Fruit fly (Drosophila melanogaster): Measurements from ENCODE around the gene CG13318.

The CG13318 gene

DNA sequence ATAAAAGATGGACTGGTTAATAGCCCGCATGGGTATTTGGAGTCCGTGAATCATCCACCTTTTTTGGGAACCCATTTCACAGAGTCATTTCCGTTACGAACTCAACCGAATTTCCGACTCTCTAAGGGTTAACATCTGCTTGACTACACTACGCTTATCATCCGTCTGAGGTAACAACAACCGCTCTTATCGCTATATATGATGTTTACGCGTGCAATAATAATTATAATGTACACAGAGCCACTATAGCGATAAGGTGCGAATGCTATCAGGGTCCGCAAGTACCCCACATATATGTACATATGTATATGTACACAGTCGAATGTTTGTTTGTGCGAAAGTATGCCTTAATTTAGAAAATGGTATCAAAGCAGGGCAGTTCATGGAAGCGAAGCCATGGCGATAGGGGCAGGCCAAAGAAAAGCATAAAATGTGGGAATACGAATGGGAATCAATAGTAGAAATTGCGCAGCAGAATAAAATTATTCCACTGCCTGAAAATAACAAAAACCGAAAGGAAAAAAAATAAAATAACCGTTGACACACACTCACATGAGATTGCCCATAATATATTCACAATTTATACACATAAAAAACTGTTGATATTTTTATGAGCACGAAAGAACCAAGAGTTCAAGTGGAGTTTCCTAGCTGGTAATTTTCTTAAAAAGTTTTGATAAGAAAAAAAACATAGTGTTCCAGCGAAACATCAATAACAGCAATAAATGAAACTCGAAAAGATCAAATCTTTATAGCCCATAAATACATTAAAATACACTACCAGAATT is 38.1 kb upstream of the CG13318 start (continued):
- TF ChIP-seq CG10543 (GFP tag; optimal IDR thresholded peaks at IDR 0.05) = peak; percentile 98
- peak; percentile 57; the same call in 1 of the 2 replicates for TF ChIP-seq dati (GFP tag; IDR thresholded peaks at IDR 0.05)
- peak; percentile 62 for TF ChIP-seq CG9215 (GFP tag; IDR thresholded peaks at IDR 0.05)
- no peak for TF ChIP-seq Stat92E (GFP tag; optimal IDR thresholded peaks at IDR 0.05)
- peak; percentile 84 for TF ChIP-seq nom (GFP tag; optimal IDR thresholded peaks at IDR 0.05)
- peak; percentile 45 for TF ChIP-seq lilli (GFP tag; optimal IDR thresholded peaks at IDR 0.05)
- no peak; the same call in 1 of the 2 replicates for TF ChIP-seq ttk (GFP tag; IDR thresholded peaks at IDR 0.05)
- no peak for TF ChIP-seq CG3847 (GFP tag; IDR thresholded peaks at IDR 0.05)
- TF ChIP-seq CG12219 (GFP tag; optimal IDR thresholded peaks at IDR 0.05) = peak; percentile 90
- TF ChIP-seq Ets65A (GFP tag) = peak; percentile 74
- no peak for TF ChIP-seq gt (GFP tag; IDR thresholded peaks at IDR 0.05)
- TF ChIP-seq TFAM (GFP tag; optimal IDR thresholded peaks at IDR 0.05) = peak; percentile 51
- peak; percentile 25; the same call in 1 of the 2 replicates for TF ChIP-seq Bgb (GFP tag; IDR thresholded peaks at IDR 0.05; ENCODE audit: partially characterized antibody)
- peak; percentile 83 for TF ChIP-seq CG12659 (GFP tag; optimal IDR thresholded peaks at IDR 0.05)
- peak; percentile 3 for TF ChIP-seq Deaf1 (tag; optimal IDR thresholded peaks at IDR 0.05)
- TF ChIP-seq da (GFP tag; optimal IDR thresholded peaks at IDR 0.05) = peak; percentile 74
- TF ChIP-seq CG16779 (GFP tag; IDR thresholded peaks at IDR 0.05) = peak; percentile 81
- no peak for TF ChIP-seq D19B (GFP tag; optimal IDR thresholded peaks at IDR 0.05)
- TF ChIP-seq CG5245 (GFP tag; optimal IDR thresholded peaks at IDR 0.05) = peak; percentile 17
- peak; percentile 88 for TF ChIP-seq ac (GFP tag; optimal IDR thresholded peaks at IDR 0.05)
- no peak for TF ChIP-seq pita (GFP tag; optimal IDR thresholded peaks at IDR 0.05)
- TF ChIP-seq CG2116 (GFP tag; optimal IDR thresholded peaks at IDR 0.05) = peak; percentile 52
- peak; percentile 34 for TF ChIP-seq fd96Cb (tag; optimal IDR thresholded peaks at IDR 0.05)
- peak; percentile 86 for TF ChIP-seq fd102C (GFP tag; optimal IDR thresholded peaks at IDR 0.05)
- TF ChIP-seq HLH54F (GFP tag; optimal IDR thresholded peaks at IDR 0.05) = peak; percentile 59
- peak; percentile 85 for TF ChIP-seq sqz (GFP tag; optimal IDR thresholded peaks at IDR 0.05)
- peak; percentile 80 for TF ChIP-seq disco-r (GFP tag; optimal IDR thresholded peaks at IDR 0.05)
- TF ChIP-seq exex (tag; optimal IDR thresholded peaks at IDR 0.05) = peak; percentile 99
- TF ChIP-seq cwo (GFP tag; optimal IDR thresholded peaks at IDR 0.05) = peak; percentile 75
- TF ChIP-seq CG30431 (GFP tag; optimal IDR thresholded peaks at IDR 0.05) = no peak
- peak; percentile 94 for TF ChIP-seq gcm (GFP tag; optimal IDR thresholded peaks at IDR 0.05)
- TF ChIP-seq CG43689 (GFP tag; IDR thresholded peaks at IDR 0.05) = no peak
- no peak for TF ChIP-seq CG8765 (GFP tag; IDR thresholded peaks at IDR 0.05)
- peak; percentile 94 for TF ChIP-seq Awh (GFP tag; IDR thresholded peaks at IDR 0.05)
- TF ChIP-seq CG8290 (GFP tag; optimal IDR thresholded peaks at IDR 0.05) = peak; percentile 62
- TF ChIP-seq CG8290 (tag; optimal IDR thresholded peaks at IDR 0.05) = peak; percentile 95 to 98
- TF ChIP-seq dysf (GFP tag; IDR thresholded peaks at IDR 0.05) = peak; percentile 36; the same call in 2 of the 3 replicates
- TF ChIP-seq Gsc (GFP tag; IDR thresholded peaks at IDR 0.05) = no peak
- TF ChIP-seq CG4854 (GFP tag; optimal IDR thresholded peaks at IDR 0.05) = peak; percentile 87
- peak; percentile 75 for TF ChIP-seq CG10654 (GFP tag; optimal IDR thresholded peaks at IDR 0.05)
- TF ChIP-seq Tbp (GFP tag; optimal IDR thresholded peaks at IDR 0.05) = no peak
- peak; percentile 75 for TF ChIP-seq Sox100B (GFP tag; optimal IDR thresholded peaks at IDR 0.05)
- TF ChIP-seq Hr78 (GFP tag; optimal IDR thresholded peaks at IDR 0.05) = peak in 1 of 2 experiments; percentile 53
- peak; percentile 78 for TF ChIP-seq kah (GFP tag; optimal IDR thresholded peaks at IDR 0.05)
- peak; percentile 88 for TF ChIP-seq nau (GFP tag; optimal IDR thresholded peaks at IDR 0.05)
- no peak for TF ChIP-seq Sin3A (optimal IDR thresholded peaks at IDR 0.05)
- TF ChIP-seq CG15011 (GFP tag; optimal IDR thresholded peaks at IDR 0.05) = peak; percentile 81
- peak; percentile 47 for TF ChIP-seq B-H1 (GFP tag; IDR thresholded peaks at IDR 0.05)
- peak; percentile 71 for TF ChIP-seq CG3065 (GFP tag; optimal IDR thresholded peaks at IDR 0.05)
- peak; percentile 74 for TF ChIP-seq Rfx (GFP tag; IDR thresholded peaks at IDR 0.05)

Data from whole organism, embryonic.